Worm (Caenorhabditis elegans) whole organism, young adult: ENCODE measurements around the gene spp-9.

Experiments used
- F23B12.7 ChIP-seq: sonication (generic microtip); optimal IDR thresholded peaks from 2 replicates; lab custom pipeline; 2017; ENCODE audit warnings: missing genetic modification characterization, mild to moderate bottlenecking, missing compliant biosample characterization, antibody characterized with exemption, moderate library complexity; ENCODE audit not compliant: insufficient read depth
- F49E8.2 ChIP-seq: sonication (generic microtip); optimal IDR thresholded peaks from 3 replicates; lab custom pipeline; 2017; ENCODE audit warnings: missing genetic modification characterization, mild to moderate bottlenecking, missing compliant biosample characterization, antibody characterized with exemption, moderate library complexity; ENCODE audit not compliant: insufficient read depth
- F57C9.4 ChIP-seq: sonication (generic microtip); optimal IDR thresholded peaks from 2 replicates; lab custom pipeline; 2017; ENCODE audit warnings: mild to moderate bottlenecking, missing genetic modification characterization, missing compliant biosample characterization
- ama-1 ChIP-seq, 3 experiments: fragments of 150-350 bp in 1 of 3; sonication (generic microtip) in 2 of 3; optimal IDR thresholded peaks; 2 replicates each; lab custom pipeline; 2014 to 2018; ENCODE audit warnings: missing biosample characterization in 2 of 3, missing genetic modification characterization in 2 of 3, missing genetic modification reagents in 2 of 3
- bed-1 ChIP-seq: fragments of 200-800 bp; sonication (Bioruptor generic); IDR thresholded peaks from 2 replicates; pipeline ENCODE4 v1.3.6; 2022; ENCODE audit warnings: missing genetic modification reagents, missing genetic modification characterization, missing compliant biosample characterization
- lsy-27 ChIP-seq: sonication (generic microtip); optimal IDR thresholded peaks from 2 replicates; lab custom pipeline; 2017; ENCODE audit warnings: missing genetic modification characterization, mild to moderate bottlenecking, missing compliant biosample characterization, antibody characterized with exemption, missing genotype, borderline replicate concordance; ENCODE audit not compliant: insufficient read depth
- nfya-1 ChIP-seq: sonication (generic microtip); optimal IDR thresholded peaks from 2 replicates; lab custom pipeline; 2017; ENCODE audit warnings: antibody characterized with exemption, missing compliant biosample characterization, missing genetic modification characterization, borderline replicate concordance; ENCODE audit not compliant: insufficient read depth
- snpc-1.1 ChIP-seq: sonication (generic microtip); optimal IDR thresholded peaks from 2 replicates; lab custom pipeline; 2017; ENCODE audit warnings: missing genetic modification characterization, mild to moderate bottlenecking, missing compliant biosample characterization, antibody characterized with exemption, moderate library complexity, missing genotype, missing genetic modification reagents; ENCODE audit not compliant: insufficient read depth
- unc-62 ChIP-seq: fragments of 150-350 bp; optimal IDR thresholded peaks from 2 replicates; lab custom pipeline; 2014; ENCODE audit warnings: missing biosample characterization, missing genetic modification reagents, missing genetic modification characterization
- ztf-3 ChIP-seq: fragments of 200-800 bp; sonication (Bioruptor generic); optimal IDR thresholded peaks from 2 replicates; lab custom pipeline; 2018; ENCODE audit warnings: mild to moderate bottlenecking, missing genetic modification characterization, missing compliant biosample characterization

- no peak for TF ChIP-seq F57C9.4 (tag; lab: Kevin White, UChicago)
- TF ChIP-seq F49E8.2 (tag; lab: Kevin White, UChicago) = no peak
- no peak for TF ChIP-seq snpc-1.1 (tag; lab: Kevin White, UChicago)
- TF ChIP-seq unc-62 (GFP tag; lab: Kevin White, UChicago) = no peak
- no peak for TF ChIP-seq nfya-1 (tag; lab: Kevin White, UChicago)
- TF ChIP-seq bed-1 (GFP tag; lab: Robert Waterston, UW) = no peak
- TF ChIP-seq lsy-27 (tag; lab: Kevin White, UChicago) = no peak
- no peak for TF ChIP-seq F23B12.7 (tag; lab: Kevin White, UChicago)
- TF ChIP-seq ztf-3 (GFP tag; lab: Kevin White, UChicago) = no peak
- TF ChIP-seq ama-1 (optimal IDR thresholded peaks at IDR 0.05; lab: Kevin White, UChicago) = no peak
- no peak for TF ChIP-seq ama-1 (GFP tag; optimal IDR thresholded peaks at IDR 0.05; lab: Kevin White, UChicago)
Observed at ce11 chrX:11466444-11467319, 20.9 kb upstream of the spp-9 start.
